Worm (Caenorhabditis elegans): ENCODE results near the gene F59E12.1.

DNA sequence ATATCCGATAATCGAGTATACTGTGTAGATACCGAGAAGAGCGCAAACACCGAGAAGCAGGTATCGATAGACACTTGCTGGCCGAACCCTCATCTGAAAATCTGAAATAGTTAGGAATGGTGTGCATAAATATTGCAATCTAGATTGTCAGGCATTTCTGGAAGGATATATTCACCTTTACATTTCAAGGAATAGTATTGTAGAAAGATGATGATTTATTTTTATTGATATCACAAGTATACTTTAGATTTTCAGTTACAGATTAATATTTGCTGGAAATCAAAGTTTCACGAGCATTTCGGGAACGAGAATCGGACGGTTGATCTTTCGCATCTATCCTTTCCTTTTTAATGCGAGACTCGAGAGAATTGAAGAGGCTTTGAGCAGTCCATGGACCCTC, 5.4 kb downstream of the F59E12.1 start, which contains the start of gene fut-3:
- TF ChIP-seq ces-1 (GFP tag; optimal IDR thresholded peaks at IDR 0.05) (no peak), unc-39 (tag; optimal IDR thresholded peaks at IDR 0.05) (no peak), unc-62 (GFP tag; optimal IDR thresholded peaks at IDR 0.05) (no peak), blmp-1 (tag; optimal IDR thresholded peaks at IDR 0.05) (no peak), nhr-237 (tag; optimal IDR thresholded peaks at IDR 0.05) (no peak)
